Worm (Caenorhabditis elegans): ENCODE measurements around the gene C23G10.7.

Gene C23G10.7

DNA sequence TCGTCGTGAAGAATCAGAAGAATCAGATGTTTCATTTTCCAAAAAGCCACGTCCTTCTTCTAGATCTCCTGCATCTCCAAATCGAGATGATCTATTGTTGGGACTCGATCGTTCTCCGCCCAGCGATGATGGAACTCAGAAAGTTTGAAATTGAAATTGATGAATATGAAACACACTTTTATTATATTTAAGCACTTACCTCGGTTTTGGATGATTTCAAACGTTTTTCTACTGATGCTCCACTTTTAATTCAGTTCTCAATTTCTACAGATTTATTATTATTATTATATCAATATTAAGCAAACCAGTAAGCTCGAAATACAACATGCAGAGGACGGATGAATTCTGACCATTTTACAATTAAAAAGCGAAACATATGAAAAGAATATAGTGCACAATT is 43.6 kb downstream of the C23G10.7 start:
- TF ChIP-seq efl-1 (optimal IDR thresholded peaks at IDR 0.05), result no peak
- TF ChIP-seq efl-1 (GFP tag; optimal IDR thresholded peaks at IDR 0.05 in 1 of 2), result peak in 1 of 2 experiments; percentile 4
- TF ChIP-seq sup-37 (GFP tag; optimal IDR thresholded peaks at IDR 0.05), result no peak
- no peak for TF ChIP-seq nhr-77 (tag; optimal IDR thresholded peaks at IDR 0.05)

DNA sequence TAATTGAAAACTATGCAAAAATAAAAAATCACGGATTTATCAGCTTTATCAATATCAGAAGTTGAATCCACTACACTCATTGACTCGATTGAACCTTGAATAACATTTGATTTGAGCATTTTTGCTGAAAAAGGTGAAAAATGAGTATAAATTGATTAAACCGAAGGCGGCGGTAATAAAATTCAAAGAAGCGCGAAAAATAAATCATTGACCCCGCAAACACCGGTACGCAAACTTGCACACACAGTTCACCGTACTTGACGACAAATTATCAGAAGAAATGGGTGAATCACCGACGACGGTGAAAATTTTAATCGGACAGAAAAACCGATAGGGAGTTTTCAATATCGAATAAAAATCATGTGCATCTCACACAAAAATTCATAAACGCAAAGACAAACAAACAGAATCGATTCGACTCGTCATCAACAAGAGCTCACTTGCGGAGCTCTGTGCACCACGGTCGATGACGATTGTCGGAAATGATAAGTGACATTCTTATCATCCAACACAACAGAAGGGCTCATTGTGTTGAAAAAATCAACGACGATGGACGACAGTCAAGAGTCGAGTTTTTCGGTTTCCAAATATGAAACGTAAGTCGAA is 48.6 kb downstream of the C23G10.7 start, which contains the start of the genes wht-7 and Y42G9A.1:
Gene wht-7, minus strand, starts transcription at position 131 of the 606 bp plus-strand sequence.
Gene Y42G9A.1, plus strand, starts transcription at position 495 of the 606 bp plus-strand sequence.
- no peak for TF ChIP-seq nhr-90 (tag; optimal IDR thresholded peaks at IDR 0.05; ENCODE audit: poor library complexity)
- TF ChIP-seq efl-3 (GFP tag; optimal IDR thresholded peaks at IDR 0.05), result no peak
- TF ChIP-seq grh-1 (GFP tag; IDR thresholded peaks at IDR 0.05), result no peak
- peak; percentile 19 for TF ChIP-seq jun-1 (tag; optimal IDR thresholded peaks at IDR 0.05)
- TF ChIP-seq C34B4.2 (tag; optimal IDR thresholded peaks at IDR 0.05), result no peak
- no peak for TF ChIP-seq irx-1 (tag; optimal IDR thresholded peaks at IDR 0.05)
- TF ChIP-seq elt-2 (tag; optimal IDR thresholded peaks at IDR 0.05), result peak; percentile 49
- no peak for TF ChIP-seq rnt-1 (tag; optimal IDR thresholded peaks at IDR 0.05)
- TF ChIP-seq lin-35 (GFP tag; optimal IDR thresholded peaks at IDR 0.05), result peak in 1 of 2 experiments; percentile 26
- TF ChIP-seq efl-1 (optimal IDR thresholded peaks at IDR 0.05), result peak in 1 of 2 experiments; percentile 18
- peak in 1 of 2 experiments; percentile 45 for TF ChIP-seq efl-1 (GFP tag; optimal IDR thresholded peaks at IDR 0.05 in 1 of 2)
- no peak for TF ChIP-seq fkh-10 (GFP tag; optimal IDR thresholded peaks at IDR 0.05)
- no peak for TF ChIP-seq Y116A8C.19 (tag; optimal IDR thresholded peaks at IDR 0.05; ENCODE audit: borderline replicate concordance)
- TF ChIP-seq nhr-237 (tag; optimal IDR thresholded peaks at IDR 0.05), result no peak
- TF ChIP-seq lin-13 (GFP tag; optimal IDR thresholded peaks at IDR 0.05), result no peak
- TF ChIP-seq swsn-7 (tag; optimal IDR thresholded peaks at IDR 0.05), result no peak
- TF ChIP-seq nhr-77 (tag; optimal IDR thresholded peaks at IDR 0.05), result no peak
- TF ChIP-seq ets-5 (GFP tag; IDR thresholded peaks at IDR 0.05), result no peak
- no peak for TF ChIP-seq fkh-4 (tag; optimal IDR thresholded peaks at IDR 0.05; ENCODE audit: borderline replicate concordance)

DNA sequence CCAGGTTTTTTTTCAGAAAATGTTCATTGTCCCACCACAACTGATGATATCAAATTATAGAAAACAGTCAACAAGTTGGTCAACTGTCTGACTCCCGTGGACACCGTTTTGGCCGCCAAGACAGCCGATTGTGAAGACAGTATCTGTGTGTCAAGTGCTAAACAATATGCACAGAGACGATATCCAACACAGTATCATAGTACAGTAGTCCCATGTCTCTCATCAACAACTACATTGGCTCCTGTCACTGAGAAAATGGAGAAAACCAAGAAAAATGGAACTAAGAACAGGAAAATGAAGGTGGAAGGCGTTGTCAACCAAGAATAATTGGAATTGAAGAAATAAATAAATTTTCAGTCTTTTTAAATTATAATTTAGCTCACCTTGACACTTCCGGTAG is 49.5 kb downstream of the C23G10.7 start:
- no peak for TF ChIP-seq egl-27 (tag; optimal IDR thresholded peaks at IDR 0.05)
- no peak for TF ChIP-seq nhr-20 (tag; optimal IDR thresholded peaks at IDR 0.05)
- peak; percentile 6 for TF ChIP-seq lin-14 (GFP tag; optimal IDR thresholded peaks at IDR 0.05)
- TF ChIP-seq nhr-76 (tag; optimal IDR thresholded peaks at IDR 0.05), result no peak
- TF ChIP-seq alr-1 (tag; optimal IDR thresholded peaks at IDR 0.05; ENCODE audit: borderline replicate concordance), result no peak
- no peak for TF ChIP-seq elt-3 (tag; optimal IDR thresholded peaks at IDR 0.05)

ce11 chrIII:6147903-6148302 is 50.3 kb downstream of the C23G10.7 start, which contains the start of gene Y42G9A.2:
TSS of gene Y42G9A.2 (plus strand) at chrIII:6148186.
- TF ChIP-seq ama-1 (optimal IDR thresholded peaks at IDR 0.05) (no peak), aha-1 (tag; optimal IDR thresholded peaks at IDR 0.05) (no peak), ceh-90 (tag; optimal IDR thresholded peaks at IDR 0.05) (no peak), mdl-1 (tag; optimal IDR thresholded peaks at IDR 0.05) (no peak), Y116A8C.19 (tag; optimal IDR thresholded peaks at IDR 0.05; ENCODE audit: borderline replicate concordance) (no peak), pag-3 (tag; optimal IDR thresholded peaks at IDR 0.05; ENCODE audit: borderline replicate concordance, insufficient read depth) (no peak), snu-23 (GFP tag; optimal IDR thresholded peaks at IDR 0.05) (peak; percentile 14), F16B12.6 (tag; optimal IDR thresholded peaks at IDR 0.05) (no peak)

- TF ChIP-seq egl-13 (tag; optimal IDR thresholded peaks at IDR 0.05) (no peak), sox-4 (tag; optimal IDR thresholded peaks at IDR 0.05) (no peak), efl-1 (optimal IDR thresholded peaks at IDR 0.05) (no peak), efl-1 (GFP tag; optimal IDR thresholded peaks at IDR 0.05 in 1 of 2) (peak in 1 of 2 experiments; percentile 67), ceh-90 (tag; optimal IDR thresholded peaks at IDR 0.05) (no peak), pax-3 (tag; optimal IDR thresholded peaks at IDR 0.05) (no peak), vab-15 (tag; optimal IDR thresholded peaks at IDR 0.05) (no peak), lir-3 (tag; optimal IDR thresholded peaks at IDR 0.05; ENCODE audit: poor library complexity) (no peak)
Measured at ce11 chrIII:6146797-6147196, 51.4 kb downstream of the C23G10.7 start.
